Worm (Caenorhabditis elegans): ENCODE data around the gene F22B5.4.

DNA sequence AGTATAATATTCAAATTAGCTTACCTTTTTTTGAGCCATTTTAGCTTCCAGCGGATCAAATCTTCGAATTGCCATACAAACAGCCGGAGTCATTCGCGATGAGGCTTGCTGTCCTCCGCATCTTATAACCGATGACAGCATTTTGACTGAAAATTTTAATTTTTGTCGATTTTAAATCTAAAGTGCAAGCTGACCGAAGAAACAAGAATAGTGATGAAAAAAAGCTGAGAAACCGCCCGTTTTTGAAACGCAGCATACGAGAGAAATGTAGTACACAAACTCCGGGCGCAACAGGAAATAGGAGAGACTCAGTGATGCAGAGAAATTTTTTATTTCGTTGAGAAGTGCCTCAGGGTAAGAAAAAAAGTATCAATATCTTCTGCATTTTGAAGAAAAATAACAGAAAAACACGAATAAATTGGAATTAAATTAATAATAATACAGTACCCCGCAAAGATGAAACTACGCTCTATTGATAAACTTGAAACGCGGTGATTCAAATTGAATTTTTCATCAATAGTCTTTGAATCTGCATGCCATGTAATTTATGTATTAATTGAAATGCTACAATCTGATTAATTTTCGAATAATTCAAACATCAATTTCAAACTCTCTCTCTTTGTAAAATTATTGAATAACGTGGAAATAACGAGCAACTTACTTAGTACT is 33.7 kb downstream of the F22B5.4 start:
- TF ChIP-seq ama-1 (optimal IDR thresholded peaks at IDR 0.05), result no peak
- no peak for TF ChIP-seq zag-1 (tag; optimal IDR thresholded peaks at IDR 0.05)
- no peak for TF ChIP-seq mdl-1 (tag; optimal IDR thresholded peaks at IDR 0.05)
- no peak for TF ChIP-seq lin-39 (tag; optimal IDR thresholded peaks at IDR 0.05)
- no peak for TF ChIP-seq nhr-21 (tag; optimal IDR thresholded peaks at IDR 0.05)

Data from whole organism, L2 larva.